Worm (Caenorhabditis elegans): ENCODE measurements around the gene F55A11.11.

DNA sequence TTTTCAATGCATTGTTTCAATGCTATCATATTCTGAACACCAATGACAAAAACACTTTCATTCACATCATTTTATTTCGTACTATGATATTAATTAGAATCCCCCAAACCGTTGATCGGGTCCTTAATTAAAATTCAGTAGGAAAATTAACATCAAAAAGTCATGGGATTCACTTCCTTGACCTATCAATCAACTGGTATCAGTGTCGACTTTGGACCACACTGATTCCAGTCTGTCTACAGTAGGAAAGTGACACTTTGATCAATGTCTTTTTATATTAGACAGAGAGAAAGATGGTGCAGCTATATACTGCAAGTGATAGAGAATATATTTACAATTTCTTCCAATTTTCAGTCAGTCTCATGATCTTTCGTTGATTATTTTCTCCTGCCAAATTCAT, 13.4 kb downstream of the F55A11.11 start:
- no peak for TF ChIP-seq ama-1 (optimal IDR thresholded peaks at IDR 0.05)
- TF ChIP-seq madf-5 (GFP tag; IDR thresholded peaks at IDR 0.05): no peak
- TF ChIP-seq zag-1 (tag; optimal IDR thresholded peaks at IDR 0.05): no peak
- TF ChIP-seq ces-1 (GFP tag; optimal IDR thresholded peaks at IDR 0.05): no peak
- peak in 1 of 2 experiments; percentile 6 for TF ChIP-seq lsy-2 (tag; optimal IDR thresholded peaks at IDR 0.05)
- TF ChIP-seq dve-1 (tag; optimal IDR thresholded peaks at IDR 0.05; ENCODE audit: insufficient read depth): no peak
- TF ChIP-seq nhr-237 (tag; optimal IDR thresholded peaks at IDR 0.05): no peak
- TF ChIP-seq ceh-44 (GFP tag; IDR thresholded peaks at IDR 0.05): no peak
- TF ChIP-seq fkh-10 (GFP tag; optimal IDR thresholded peaks at IDR 0.05): no peak
